Worm (Caenorhabditis elegans) whole organism, L4/young adult: ENCODE data around the gene K08F11.1.

ENCODE experiments used
- W03F9.2 ChIP-seq: fragments of 150-350 bp; optimal IDR thresholded peaks from 2 replicates; lab custom pipeline; 2014; ENCODE audit warnings: missing biosample characterization, missing genetic modification characterization
- dao-5 ChIP-seq: sonication (generic microtip); optimal IDR thresholded peaks from 2 replicates; lab custom pipeline; 2016; ENCODE audit warnings: missing genotype, missing genetic modification characterization, moderate library complexity, missing compliant biosample characterization
- him-1 ChIP-seq: sonication (generic microtip); optimal IDR thresholded peaks from 2 replicates; lab custom pipeline; 2016; ENCODE audit warnings: missing genotype, missing genetic modification reagents, missing genetic modification characterization, missing compliant biosample characterization

Gene K08F11.1

ce11 chrIV:4758659-4759058 lies 34.0 kb downstream of the K08F11.1 start, which contains the start of gene Y17G9B.8:
TSS of gene Y17G9B.8 (minus strand) at chrIV:4758840.
- no peak for TF ChIP-seq dao-5 (tag; lab: Kevin White, UChicago)

DNA sequence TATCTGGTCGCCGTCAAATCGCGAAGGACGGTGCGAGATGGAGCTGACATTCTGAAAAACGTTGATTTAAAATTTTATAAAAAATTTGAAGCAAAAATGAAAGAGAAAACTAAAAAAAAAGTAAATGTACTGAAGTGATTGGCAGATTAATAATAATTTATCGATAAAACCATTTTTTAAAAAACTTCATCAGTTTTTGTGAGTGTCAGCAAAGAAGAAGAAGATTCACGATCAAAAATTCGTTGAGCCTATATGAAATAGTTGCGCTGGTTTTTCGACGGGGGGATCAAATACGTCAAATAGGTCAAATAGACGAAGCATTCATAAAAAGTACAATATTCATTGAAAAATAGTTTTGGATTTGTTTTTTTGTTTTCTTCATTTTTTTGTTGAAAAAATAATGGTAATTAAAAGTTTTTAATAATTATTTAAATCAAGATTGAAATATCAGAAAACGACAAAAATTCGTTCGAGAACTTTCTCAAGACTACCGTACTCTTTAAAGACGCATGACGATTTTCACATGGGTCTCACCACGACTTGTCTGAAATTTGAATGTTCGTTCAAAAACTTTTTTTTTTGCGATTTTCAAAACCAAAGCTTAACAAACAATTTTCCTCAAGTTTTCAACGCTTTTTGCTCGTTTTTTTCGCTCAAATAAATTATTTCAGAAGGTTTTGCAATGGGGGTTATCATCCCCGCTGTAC lies 35.9 kb downstream of the K08F11.1 start, which contains the start of the genes memi-1 and cyp-31A3:
Gene memi-1, minus strand, starts transcription at position 51 of the 707 bp plus-strand sequence.
Gene cyp-31A3, plus strand, starts transcription at position 672 of the 707 bp plus-strand sequence.
- TF ChIP-seq dao-5 (tag; lab: Kevin White, UChicago) (no peak), him-1 (tag; lab: Kevin White, UChicago) (no peak), W03F9.2 (tag; lab: Kevin White, UChicago) (no peak)

DNA sequence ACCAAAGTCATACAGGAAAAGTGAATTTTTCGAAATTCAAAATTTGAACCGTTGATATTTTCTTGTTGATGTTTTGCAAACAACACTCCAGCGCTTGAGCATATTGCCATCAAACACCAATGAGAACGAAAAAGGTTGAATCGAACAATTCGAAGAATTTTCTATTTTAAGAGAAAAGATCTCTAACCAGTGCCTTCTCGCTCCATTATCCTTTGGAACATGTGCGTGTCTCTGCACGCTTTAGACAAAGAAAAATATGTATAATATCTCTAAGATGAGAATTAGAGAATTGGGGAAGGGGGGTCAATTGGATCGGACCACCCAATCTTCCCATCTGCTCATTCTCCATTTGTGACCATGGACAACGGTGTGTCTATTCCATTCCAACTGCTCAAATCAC lies 39.2 kb downstream of the K08F11.1 start, which contains the start of gene Y17G9B.2:
Gene Y17G9B.2, plus strand, starts transcription at position 301 of the 400 bp plus-strand sequence.
- TF ChIP-seq him-1 (tag; lab: Kevin White, UChicago), result no peak
- TF ChIP-seq dao-5 (tag; lab: Kevin White, UChicago), result no peak
- no peak for TF ChIP-seq W03F9.2 (tag; lab: Kevin White, UChicago)

DNA sequence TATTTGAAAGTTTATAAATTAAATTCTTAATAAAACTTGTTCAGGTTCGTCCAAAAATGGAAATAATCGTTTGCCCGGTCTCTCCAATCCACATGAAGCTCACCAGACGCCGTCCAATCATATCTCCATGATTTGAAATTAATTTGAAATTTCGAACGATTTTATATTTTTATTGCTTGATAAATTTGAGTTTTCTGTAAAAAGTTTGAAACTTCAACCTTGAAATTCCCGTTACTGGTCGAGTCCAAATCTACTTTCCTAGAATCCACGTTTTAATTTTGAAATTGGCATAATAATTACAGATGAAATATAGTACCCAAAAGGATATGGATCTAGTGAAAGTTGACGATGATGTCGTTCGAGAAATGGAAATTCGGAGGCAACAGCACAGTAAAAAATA lies 39.8 kb downstream of the K08F11.1 start, which contains the start of gene npp-26:
Gene npp-26, plus strand, starts transcription at position 301 of the 400 bp plus-strand sequence.
- no peak for TF ChIP-seq him-1 (tag; lab: Kevin White, UChicago)
- TF ChIP-seq W03F9.2 (tag; lab: Kevin White, UChicago), result no peak
- TF ChIP-seq dao-5 (tag; lab: Kevin White, UChicago), result no peak

DNA sequence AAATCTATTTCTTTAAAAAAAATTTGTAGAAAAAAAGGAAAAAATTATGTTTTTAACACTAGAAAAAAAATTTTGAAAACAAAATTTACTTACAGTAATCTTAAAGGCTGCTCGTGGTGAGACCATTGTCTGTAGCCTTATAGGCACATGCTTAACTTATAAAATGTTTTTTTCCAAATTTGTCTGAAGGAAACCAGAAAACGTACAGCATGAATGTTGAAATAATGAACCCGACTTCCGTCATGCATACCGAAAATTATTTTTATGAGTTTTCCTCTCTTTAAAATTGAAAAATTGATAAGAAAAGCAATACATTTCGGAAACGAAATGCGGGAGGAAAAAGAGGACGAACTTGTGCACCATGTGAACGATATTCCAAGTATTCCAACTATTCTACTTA lies 47.1 kb downstream of the K08F11.1 start, which contains the start of gene R11E3.2:
Gene R11E3.2, plus strand, starts transcription at position 301 of the 400 bp plus-strand sequence.
- no peak for TF ChIP-seq dao-5 (tag; lab: Kevin White, UChicago)
- no peak for TF ChIP-seq W03F9.2 (tag; lab: Kevin White, UChicago)
- no peak for TF ChIP-seq him-1 (tag; lab: Kevin White, UChicago)
